Worm (Caenorhabditis elegans): ENCODE data around the gene F22F1.3.

The F22F1.3 gene

ce11 chrX:8116157-8116556 lies 46.7 kb downstream of the F22F1.3 start, which contains the start of gene hlh-8 (continued):
- TF ChIP-seq B0019.2 (GFP tag; conservative IDR thresholded peaks at IDR 0.05) (no peak), snpc-1.3 (tag; optimal IDR thresholded peaks at IDR 0.05; ENCODE audit: insufficient read depth) (no peak), attf-6 (GFP tag; IDR thresholded peaks at IDR 0.05) (no peak)
